Fruit fly (Drosophila melanogaster): ENCODE results near the gene eater.

The eater gene

dm6 chr3R:27135692-27136641 lies 36.5 kb upstream of the eater start (continued):
- TF ChIP-seq CG16815 (GFP tag; optimal IDR thresholded peaks at IDR 0.05) (peak; percentile 14), CG12236 (GFP tag; optimal IDR thresholded peaks at IDR 0.05) (peak; percentile 88), Ravus (GFP tag; IDR thresholded peaks at IDR 0.05) (no peak), fu2 (GFP tag; optimal IDR thresholded peaks at IDR 0.05) (no peak), CG1233 (GFP tag; optimal IDR thresholded peaks at IDR 0.05) (peak; percentile 88), luna (GFP tag; optimal IDR thresholded peaks at IDR 0.05) (no peak), corto (GFP tag; optimal IDR thresholded peaks at IDR 0.05) (no peak), tap (tag; optimal IDR thresholded peaks at IDR 0.05) (peak; percentile 34), BtbVII (GFP tag; optimal IDR thresholded peaks at IDR 0.05) (peak; percentile 71), h (optimal IDR thresholded peaks at IDR 0.05) (no peak), CG3065 (GFP tag; optimal IDR thresholded peaks at IDR 0.05) (peak; percentile 43), HLH4C (GFP tag; IDR thresholded peaks at IDR 0.05; ENCODE audit: partially characterized antibody) (no peak), CG4820 (GFP tag; optimal IDR thresholded peaks at IDR 0.05) (peak; percentile 36), pita (GFP tag; optimal IDR thresholded peaks at IDR 0.05) (no peak), CG43689 (GFP tag; IDR thresholded peaks at IDR 0.05) (0 out of 2 replicates have a peak, but pooled peaks have one; percentile 38), gt (GFP tag; IDR thresholded peaks at IDR 0.05) (no peak), gem (tag; optimal IDR thresholded peaks at IDR 0.05) (peak; percentile 74), lov (optimal IDR thresholded peaks at IDR 0.05) (no peak), lov (GFP tag; IDR thresholded peaks at IDR 0.05) (peak; percentile 70; the same call in 1 of the 3 replicates), CG10209 (GFP tag; optimal IDR thresholded peaks at IDR 0.05) (peak; percentile 82), Gsc (GFP tag; IDR thresholded peaks at IDR 0.05) (no peak), sna (GFP tag; IDR thresholded peaks at IDR 0.05; ENCODE audit: partially characterized antibody) (no peak), pho (GFP tag; optimal IDR thresholded peaks at IDR 0.05) (no peak), CG15514 (GFP tag; optimal IDR thresholded peaks at IDR 0.05) (peak; percentile 41), CG1603 (tag; optimal IDR thresholded peaks at IDR 0.05) (peak; percentile 82), HLHmδ (GFP tag; optimal IDR thresholded peaks at IDR 0.05) (no peak), dysf (GFP tag; IDR thresholded peaks at IDR 0.05) (peak; percentile 17; the same call in 1 of the 3 replicates), CrebB (tag; optimal IDR thresholded peaks at IDR 0.05) (peak; percentile 76), ken (GFP tag; IDR thresholded peaks at IDR 0.05) (no peak; the same call in 2 of the 3 replicates), CG5953 (GFP tag; IDR thresholded peaks at IDR 0.05) (peak; percentile 69), tll (GFP tag; optimal IDR thresholded peaks at IDR 0.05) (peak in 1 of 2 experiments; percentile 42), fd3F (GFP tag; optimal IDR thresholded peaks at IDR 0.05) (peak; percentile 62), mirr (GFP tag; optimal IDR thresholded peaks at IDR 0.05) (peak; percentile 4), CG4328 (GFP tag; optimal IDR thresholded peaks at IDR 0.05) (peak; percentile 25), sc (optimal IDR thresholded peaks at IDR 0.05) (no peak), sc (GFP tag; optimal IDR thresholded peaks at IDR 0.05) (peak; percentile 75), Dad (GFP tag; optimal IDR thresholded peaks at IDR 0.05) (peak; percentile 32), CG14965 (GFP tag; optimal IDR thresholded peaks at IDR 0.05; ENCODE audit: borderline replicate concordance) (peak; percentile 63), CG14441 (GFP tag; IDR thresholded peaks at IDR 0.05) (peak; percentile 34; the same call in 1 of the 2 replicates), abd-A (tag; optimal IDR thresholded peaks at IDR 0.05) (no peak), Nf-YC (tag; optimal IDR thresholded peaks at IDR 0.05) (no peak), nom (GFP tag; optimal IDR thresholded peaks at IDR 0.05) (peak; percentile 59), CG14667 (GFP tag; IDR thresholded peaks at IDR 0.05) (no peak), sima (GFP tag; optimal IDR thresholded peaks at IDR 0.05) (peak; percentile 4), Max (GFP tag; optimal IDR thresholded peaks at IDR 0.05) (peak; percentile 49), CG10462 (GFP tag; optimal IDR thresholded peaks at IDR 0.05) (peak; percentile 66), CG6272 (GFP tag; IDR thresholded peaks at IDR 0.05) (no peak), zfh2 (GFP tag; optimal IDR thresholded peaks at IDR 0.05) (no peak), Bteb2 (GFP tag; optimal IDR thresholded peaks at IDR 0.05) (peak; percentile 58)
